Worm (Caenorhabditis elegans) whole organism, L2 larva: ENCODE measurements around the gene fut-3.

ENCODE experiments used
- C34F6.9 ChIP-seq: fragments of 150-350 bp; optimal IDR thresholded peaks from 2 replicates; lab custom pipeline; 2014; ENCODE audit warnings: missing biosample characterization, missing genetic modification characterization
- F13H6.1 ChIP-seq: sonication (generic microtip); optimal IDR thresholded peaks from 2 replicates; lab custom pipeline; 2016; ENCODE audit warnings: missing genetic modification characterization, missing compliant biosample characterization
- R02D3.7 ChIP-seq: fragments of 150-350 bp; optimal IDR thresholded peaks from 2 replicates; lab custom pipeline; 2014; ENCODE audit warnings: missing biosample characterization, missing genetic modification characterization
- ZK546.5 ChIP-seq: sonication (generic microtip); optimal IDR thresholded peaks from 2 replicates; lab custom pipeline; 2017; ENCODE audit warnings: missing biosample characterization, missing genetic modification characterization
- alr-1 ChIP-seq: fragments of 150-350 bp; optimal IDR thresholded peaks from 2 replicates; lab custom pipeline; 2014; ENCODE audit warnings: missing biosample characterization, missing genetic modification characterization
- aly-2 ChIP-seq: fragments of 150-350 bp; optimal IDR thresholded peaks from 2 replicates; lab custom pipeline; 2014; ENCODE audit warnings: missing biosample characterization, missing genetic modification characterization
- blmp-1 ChIP-seq: sonication (generic microtip); optimal IDR thresholded peaks from 2 replicates; lab custom pipeline; 2017; ENCODE audit warnings: missing genetic modification characterization, mild to moderate bottlenecking, missing compliant biosample characterization, antibody characterized with exemption, moderate library complexity; ENCODE audit not compliant: insufficient read depth
- ceh-16 ChIP-seq: fragments of 150-350 bp; optimal IDR thresholded peaks from 2 replicates; lab custom pipeline; 2014; ENCODE audit warnings: missing biosample characterization, missing genetic modification characterization
- ceh-82 ChIP-seq: fragments of 150-350 bp; optimal IDR thresholded peaks from 2 replicates; lab custom pipeline; 2014; ENCODE audit warnings: missing biosample characterization, missing genetic modification characterization
- crh-2 ChIP-seq: sonication (generic microtip); optimal IDR thresholded peaks from 2 replicates; lab custom pipeline; 2017; ENCODE audit warnings: missing biosample characterization, missing genetic modification characterization
- egl-27 ChIP-seq: sonication (generic microtip); optimal IDR thresholded peaks from 3 replicates; lab custom pipeline; 2017; ENCODE audit warnings: missing biosample characterization, missing genetic modification reagents, missing genetic modification characterization
- elt-1 ChIP-seq: fragments of 150-350 bp; optimal IDR thresholded peaks from 2 replicates; lab custom pipeline; 2014; ENCODE audit warnings: missing biosample characterization, missing genetic modification characterization
- elt-3 ChIP-seq: sonication (generic microtip); optimal IDR thresholded peaks from 2 replicates; lab custom pipeline; 2017; ENCODE audit warnings: missing biosample characterization, missing genetic modification characterization
- fos-1 ChIP-seq: fragments of 150-350 bp; optimal IDR thresholded peaks from 2 replicates; lab custom pipeline; 2014; ENCODE audit warnings: missing biosample characterization, missing genetic modification characterization
- gmeb-1 ChIP-seq: fragments of 150-350 bp; optimal IDR thresholded peaks from 2 replicates; lab custom pipeline; 2014; ENCODE audit warnings: missing biosample characterization, missing genetic modification characterization
- lin-11 ChIP-seq: fragments of 150-350 bp; sonication (generic microtip); optimal IDR thresholded peaks from 2 replicates; lab custom pipeline; 2014; ENCODE audit warnings: missing biosample characterization, missing genetic modification characterization, inconsistent platforms, mixed read lengths
- lin-13 ChIP-seq: fragments of 150-350 bp; optimal IDR thresholded peaks from 2 replicates; lab custom pipeline; 2014; ENCODE audit warnings: missing biosample characterization, missing genetic modification reagents, missing genetic modification characterization
- lin-39 ChIP-seq: fragments of 150-350 bp; optimal IDR thresholded peaks from 2 replicates; lab custom pipeline; 2014; ENCODE audit warnings: missing biosample characterization, missing genetic modification reagents, missing genetic modification characterization
- lsy-2 ChIP-seq, 2 experiments: fragments of 150-350 bp in 1 of 2; sonication (generic microtip) in 1 of 2; optimal IDR thresholded peaks; 2 replicates each; lab custom pipeline; 2014 to 2017; ENCODE audit warnings: missing biosample characterization in 2 of 2, missing genetic modification characterization in 2 of 2
- mbf-1 ChIP-seq: sonication (generic microtip); optimal IDR thresholded peaks from 2 replicates; lab custom pipeline; 2017; ENCODE audit warnings: missing biosample characterization, missing genetic modification characterization
- nhr-11 ChIP-seq: fragments of 150-350 bp; optimal IDR thresholded peaks from 2 replicates; lab custom pipeline; 2014; ENCODE audit warnings: missing biosample characterization, missing genetic modification characterization
- nhr-21 ChIP-seq: fragments of 150-350 bp; optimal IDR thresholded peaks from 2 replicates; lab custom pipeline; 2014; ENCODE audit warnings: missing biosample characterization, missing genetic modification characterization
- nhr-23 ChIP-seq: fragments of 150-350 bp; optimal IDR thresholded peaks from 2 replicates; lab custom pipeline; 2014; ENCODE audit warnings: missing biosample characterization, missing genetic modification reagents, missing genetic modification characterization
- nhr-25 ChIP-seq: fragments of 150-350 bp; sonication (generic microtip); optimal IDR thresholded peaks from 3 replicates; lab custom pipeline; 2014; ENCODE audit warnings: missing biosample characterization, missing genetic modification characterization
- nhr-6 ChIP-seq: fragments of 150-350 bp; optimal IDR thresholded peaks from 2 replicates; lab custom pipeline; 2014; ENCODE audit warnings: missing biosample characterization, missing genetic modification characterization
- nhr-77 ChIP-seq: fragments of 150-350 bp; optimal IDR thresholded peaks from 2 replicates; lab custom pipeline; 2014; ENCODE audit warnings: missing biosample characterization, missing genetic modification characterization
- sem-4 ChIP-seq: fragments of 150-350 bp; optimal IDR thresholded peaks from 2 replicates; lab custom pipeline; 2014; ENCODE audit warnings: missing biosample characterization, missing genetic modification reagents, missing genetic modification characterization
- skn-1 ChIP-seq: sonication (generic microtip); optimal IDR thresholded peaks from 2 replicates; lab custom pipeline; 2017; ENCODE audit warnings: missing biosample characterization, missing genetic modification characterization
- sma-3 ChIP-seq: sonication (generic microtip); optimal IDR thresholded peaks from 2 replicates; lab custom pipeline; 2016; ENCODE audit warnings: missing genetic modification reagents, missing genetic modification characterization, missing compliant biosample characterization
- sma-9 ChIP-seq, 2 experiments: fragments of 150-350 bp in 1 of 2; sonication (generic microtip) in 1 of 2; optimal IDR thresholded peaks; 2 replicates each; lab custom pipeline; 2014 to 2016; ENCODE audit warnings: missing genetic modification characterization in 2 of 2, mild to moderate bottlenecking in 1 of 2, missing biosample characterization in 1 of 2, missing compliant biosample characterization in 1 of 2, missing genetic modification reagents in 1 of 2, moderate library complexity in 1 of 2
- snpc-4 ChIP-seq: fragments of 150-350 bp; optimal IDR thresholded peaks from 2 replicates; lab custom pipeline; 2014; ENCODE audit warnings: missing biosample characterization, missing genetic modification characterization
- unc-39 ChIP-seq: fragments of 150-350 bp; optimal IDR thresholded peaks from 2 replicates; lab custom pipeline; 2014; ENCODE audit warnings: missing biosample characterization, missing genetic modification characterization
- unc-55 ChIP-seq: fragments of 150-350 bp; sonication (generic microtip); optimal IDR thresholded peaks from 3 replicates; lab custom pipeline; 2014; ENCODE audit warnings: missing biosample characterization, missing genetic modification reagents, missing genetic modification characterization
- unc-62 ChIP-seq: fragments of 150-350 bp; optimal IDR thresholded peaks from 2 replicates; lab custom pipeline; 2014; ENCODE audit warnings: missing biosample characterization, missing genetic modification reagents, missing genetic modification characterization
- zag-1 ChIP-seq: fragments of 150-350 bp; optimal IDR thresholded peaks from 2 replicates; lab custom pipeline; 2014; ENCODE audit warnings: missing biosample characterization, missing genetic modification characterization
- ztf-11 ChIP-seq: sonication (generic microtip); optimal IDR thresholded peaks from 2 replicates; lab custom pipeline; 2017; ENCODE audit warnings: missing biosample characterization, missing genetic modification characterization
- ztf-4 ChIP-seq: fragments of 150-350 bp; optimal IDR thresholded peaks from 2 replicates; lab custom pipeline; 2014; ENCODE audit warnings: missing biosample characterization, missing genetic modification characterization

Gene fut-3

ce11 chrII:5694798-5695197, 35.2 kb upstream of the fut-3 start, which contains the start of gene C25H3.14:
Gene C25H3.14, plus strand, starts transcription at chrII:5695098.
- TF ChIP-seq fos-1 (no peak), ztf-4 (tag; lab: Kevin White, UChicago) (no peak), nhr-25 (tag; lab: Kevin White, UChicago) (no peak), nhr-23 (tag; lab: Kevin White, UChicago) (no peak), unc-55 (GFP tag; lab: Kevin White, UChicago) (no peak), sma-9 (GFP tag; optimal IDR thresholded peaks at IDR 0.05; lab: Kevin White, UChicago) (no peak), sma-9 (tag; optimal IDR thresholded peaks at IDR 0.05; lab: Kevin White, UChicago) (no peak), nhr-77 (tag; lab: Kevin White, UChicago) (no peak), ZK546.5 (tag; lab: Kevin White, UChicago) (no peak), gmeb-1 (no peak), R02D3.7 (tag; lab: Kevin White, UChicago) (no peak), egl-27 (no peak), lin-11 (tag; lab: Kevin White, UChicago) (no peak), zag-1 (tag; lab: Kevin White, UChicago) (no peak), sem-4 (no peak), ztf-11 (tag; lab: Kevin White, UChicago) (no peak), skn-1 (tag; lab: Kevin White, UChicago) (no peak), lin-13 (no peak), snpc-4 (tag; lab: Kevin White, UChicago) (no peak)

DNA sequence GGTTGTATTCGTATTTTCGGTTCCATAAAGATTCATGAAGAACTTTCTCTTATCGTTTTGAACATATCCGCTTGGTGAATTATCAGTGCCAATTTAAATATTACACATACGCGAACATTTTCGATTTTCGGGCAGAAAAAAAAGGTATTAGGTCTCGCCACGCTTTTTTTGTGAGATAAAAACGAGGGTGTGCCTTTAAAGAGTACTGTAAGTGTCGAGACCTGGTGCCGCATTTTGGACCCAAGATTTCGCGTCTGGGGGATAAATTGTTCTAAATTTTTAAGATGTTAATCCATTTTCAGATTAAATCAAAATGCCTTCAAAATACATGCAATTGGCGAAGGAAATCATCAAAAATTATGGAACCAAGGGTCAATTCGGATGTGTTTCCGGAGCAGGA, 34.3 kb upstream of the fut-3 start, which contains the start of gene C25H3.3:
Gene C25H3.3, plus strand, starts transcription at position 301 of the 400 bp plus-strand sequence.
- TF ChIP-seq nhr-23 (tag; lab: Kevin White, UChicago) (no peak), gmeb-1 (no peak), elt-1 (tag; lab: Kevin White, UChicago) (no peak), lin-11 (tag; lab: Kevin White, UChicago) (no peak), unc-39 (tag; lab: Kevin White, UChicago) (no peak), skn-1 (tag; lab: Kevin White, UChicago) (no peak), zag-1 (tag; lab: Kevin White, UChicago) (no peak), blmp-1 (no peak), elt-3 (no peak), nhr-21 (no peak), mbf-1 (tag; lab: Kevin White, UChicago) (no peak), ZK546.5 (tag; lab: Kevin White, UChicago) (no peak), nhr-25 (tag; lab: Kevin White, UChicago) (no peak), ceh-82 (no peak)

DNA sequence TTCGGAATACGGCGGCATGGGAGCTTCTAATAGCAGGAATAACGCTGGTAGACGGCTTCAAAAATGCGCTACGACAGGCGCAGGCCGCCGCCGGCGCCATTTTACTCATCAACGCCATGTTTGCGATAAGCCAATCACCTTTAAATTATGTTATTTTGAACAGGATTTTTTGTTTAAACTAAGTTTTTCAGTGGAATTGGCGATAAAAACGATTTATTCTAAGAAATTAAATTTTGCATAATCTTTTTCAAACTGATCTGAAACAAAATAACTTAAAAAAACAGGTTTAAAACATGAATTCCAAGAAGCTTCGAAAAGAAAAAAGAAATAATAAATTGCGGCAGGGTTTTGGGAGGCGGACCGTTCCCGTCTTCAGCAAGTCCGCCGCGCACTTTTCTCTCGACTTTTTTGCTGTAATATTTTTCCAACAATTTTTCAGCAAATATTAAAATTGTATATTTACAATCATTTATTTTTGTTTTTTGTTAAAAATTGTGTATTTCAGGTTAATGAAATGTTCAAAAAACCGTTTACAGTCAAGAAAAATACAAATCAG, 31.7 kb upstream of the fut-3 start, which contains the start of the genes ndub-5 and eif-2D:
Gene ndub-5, minus strand, starts transcription at position 138 of the 556 bp plus-strand sequence.
Gene eif-2D, plus strand, starts transcription at position 506 of the 556 bp plus-strand sequence.
- TF ChIP-seq unc-39 (tag; lab: Kevin White, UChicago) = no peak
- no peak for TF ChIP-seq unc-62 (GFP tag; lab: Kevin White, UChicago)
- no peak for TF ChIP-seq elt-3
- no peak for TF ChIP-seq sma-9 (GFP tag; optimal IDR thresholded peaks at IDR 0.05; lab: Kevin White, UChicago)
- no peak for TF ChIP-seq sma-9 (tag; optimal IDR thresholded peaks at IDR 0.05; lab: Kevin White, UChicago)
- peak in 1 of 2 experiments; percentile 39 for TF ChIP-seq lsy-2 (tag; optimal IDR thresholded peaks at IDR 0.05; lab: Kevin White, UChicago)
- TF ChIP-seq nhr-11 (tag; lab: Kevin White, UChicago) = no peak
- no peak for TF ChIP-seq ztf-4 (tag; lab: Kevin White, UChicago)
- no peak for TF ChIP-seq R02D3.7 (tag; lab: Kevin White, UChicago)
- TF ChIP-seq fos-1 = no peak
- TF ChIP-seq C34F6.9 (tag; lab: Kevin White, UChicago) = peak; percentile 11
- no peak for TF ChIP-seq ceh-82
- no peak for TF ChIP-seq elt-1 (tag; lab: Kevin White, UChicago)
- TF ChIP-seq alr-1 (tag; lab: Kevin White, UChicago) = no peak
- TF ChIP-seq nhr-6 (tag; lab: Kevin White, UChicago) = no peak
- TF ChIP-seq lin-39 = no peak
- TF ChIP-seq aly-2 (tag; lab: Kevin White, UChicago) = no peak

DNA sequence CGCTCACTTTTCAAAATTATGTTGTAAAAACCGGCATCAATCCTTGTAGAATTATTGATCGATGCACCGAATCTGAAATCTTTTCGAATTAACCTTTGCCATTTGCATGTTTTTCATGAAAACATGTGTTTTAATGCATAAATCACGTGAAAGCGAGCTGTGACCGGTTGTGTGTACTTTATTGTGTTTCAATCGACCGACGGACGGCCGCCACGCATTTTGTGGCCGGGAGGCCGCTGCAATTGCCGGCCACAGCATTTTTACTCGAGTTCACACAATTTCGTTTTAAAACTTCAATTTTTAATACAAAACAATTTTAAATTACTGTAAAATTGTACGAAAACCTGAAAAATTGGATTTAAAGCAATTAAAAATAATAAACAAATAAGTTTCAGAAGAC, 29.4 kb upstream of the fut-3 start, which contains the start of gene C25H3.11:
Gene C25H3.11, minus strand, starts transcription at position 82 of the 400 bp plus-strand sequence.
- TF ChIP-seq ceh-16 = no peak
- TF ChIP-seq C34F6.9 (tag; lab: Kevin White, UChicago) = peak; percentile 47
- peak; percentile 59 for TF ChIP-seq crh-2 (tag; lab: Kevin White, UChicago)
- TF ChIP-seq sma-3 (GFP tag; lab: Kevin White, UChicago) = peak; percentile 10
- peak; percentile 33 for TF ChIP-seq fos-1
- TF ChIP-seq nhr-23 (tag; lab: Kevin White, UChicago) = no peak
- TF ChIP-seq ZK546.5 (tag; lab: Kevin White, UChicago) = no peak
- peak; percentile 16 for TF ChIP-seq unc-55 (GFP tag; lab: Kevin White, UChicago)
- TF ChIP-seq lsy-2 (tag; optimal IDR thresholded peaks at IDR 0.05; lab: Kevin White, UChicago) = peak in 1 of 2 experiments; percentile 43
- peak; percentile 21 for TF ChIP-seq nhr-21
- TF ChIP-seq lin-11 (tag; lab: Kevin White, UChicago) = no peak
- peak; percentile 13 for TF ChIP-seq F13H6.1
- TF ChIP-seq nhr-25 (tag; lab: Kevin White, UChicago) = peak; percentile 41
